Worm (Caenorhabditis elegans) whole organism, early embryonic: Measurements from ENCODE around the gene T10B5.4.

Experiments
- ama-1 ChIP-seq: fragments of 150-350 bp; optimal IDR thresholded peaks from 2 replicates; lab custom pipeline; 2014
- ceh-36 ChIP-seq: sonication (generic microtip); optimal IDR thresholded peaks from 2 replicates; lab custom pipeline; 2016; ENCODE audit warnings: missing genetic modification characterization, inconsistent platforms, missing compliant biosample characterization
- flt-1 ChIP-seq: fragments of 200-800 bp; sonication (Bioruptor generic); IDR thresholded peaks from 2 replicates; pipeline ENCODE4 v1.3.6; 2022; ENCODE audit warnings: missing genetic modification characterization, missing compliant biosample characterization
- hmg-4 ChIP-seq: fragments of 200-800 bp; sonication (Bioruptor generic); optimal IDR thresholded peaks from 2 replicates; lab custom pipeline; 2018; ENCODE audit warnings: mild to moderate bottlenecking, missing genetic modification characterization, missing compliant biosample characterization
- hnd-1 ChIP-seq: sonication (generic microtip); optimal IDR thresholded peaks from 2 replicates; lab custom pipeline; 2016; ENCODE audit warnings: missing genetic modification characterization, missing compliant biosample characterization
- pes-1 ChIP-seq: fragments of 200-800 bp; sonication (Bioruptor generic); IDR thresholded peaks from 2 replicates; pipeline ENCODE4 v1.3.6; 2022; ENCODE audit warnings: missing genetic modification reagents, missing genetic modification characterization, missing compliant biosample characterization
- scrt-1 ChIP-seq: fragments of 200-800 bp; sonication (Bioruptor generic); IDR thresholded peaks from 2 replicates; pipeline ENCODE4 v1.3.6; 2022; ENCODE audit warnings: missing genetic modification characterization, missing compliant biosample characterization
- sea-1 ChIP-seq: fragments of 200-800 bp; sonication (Bioruptor generic); conservative IDR thresholded peaks from 2 replicates; pipeline ENCODE4 v1.3.6; 2022; ENCODE audit warnings: missing genetic modification characterization, missing compliant biosample characterization
- tbx-11 ChIP-seq: fragments of 200-800 bp; sonication (Bioruptor generic); IDR thresholded peaks from 2 replicates; pipeline ENCODE4 v1.3.6; 2022; ENCODE audit warnings: missing genetic modification characterization, missing compliant biosample characterization
- tra-4 ChIP-seq: sonication (generic microtip); optimal IDR thresholded peaks from 2 replicates; lab custom pipeline; 2017; ENCODE audit warnings: missing genetic modification characterization, missing compliant biosample characterization

- no peak for TF ChIP-seq ama-1 (lab: Kevin White, UChicago)
- no peak for TF ChIP-seq tra-4 (tag; lab: Kevin White, UChicago)
- no peak for TF ChIP-seq hnd-1
- TF ChIP-seq scrt-1 (GFP tag; lab: Robert Waterston, UW), result no peak
- TF ChIP-seq sea-1, result no peak
- TF ChIP-seq ceh-36 (tag; lab: Kevin White, UChicago), result no peak
- TF ChIP-seq tbx-11 (GFP tag; lab: Robert Waterston, UW), result no peak
- no peak for TF ChIP-seq pes-1 (GFP tag; lab: Robert Waterston, UW)
- no peak for TF ChIP-seq hmg-4 (GFP tag; lab: Kevin White, UChicago)
- TF ChIP-seq flt-1, result no peak
Observed at ce11 chrV:1878030-1878429, 6.4 kb upstream of the T10B5.4 start.
